Fruit fly (Drosophila melanogaster) whole organism, embryonic: ENCODE results near the gene CG33341.

ENCODE experiments used
- BEAF-32 ChIP-seq: fragments of 200-800 bp; sonication (Bioruptor generic); optimal IDR thresholded peaks from 3 replicates; lab custom pipeline; 2017; ENCODE audit warnings: missing biosample characterization, missing genetic modification characterization, mild to moderate bottlenecking, moderate library complexity, missing genetic modification reagents
- CG10979 ChIP-seq: fragments of 200-800 bp; sonication (Bioruptor generic); optimal IDR thresholded peaks from 2 replicates; lab custom pipeline; 2018; ENCODE audit warnings: missing biosample characterization, mild to moderate bottlenecking, missing genetic modification characterization, moderate library complexity
- CG11696 ChIP-seq: fragments of 200-800 bp; sonication (Bioruptor generic); IDR thresholded peaks from 2 replicates; pipeline ENCODE4 v1.3.6; 2022; ENCODE audit warnings: missing biosample characterization, missing genetic modification characterization
- CG12219 ChIP-seq: fragments of 200-800 bp; sonication (Bioruptor generic); optimal IDR thresholded peaks from 3 replicates; lab custom pipeline; 2018; ENCODE audit warnings: missing biosample characterization, mild to moderate bottlenecking, missing genetic modification characterization
- CG12236 ChIP-seq: fragments of 200-800 bp; sonication (Bioruptor generic); optimal IDR thresholded peaks from 2 replicates; lab custom pipeline; 2016; ENCODE audit warnings: missing biosample characterization, missing genetic modification characterization
- CG12391 ChIP-seq: fragments of 200-800 bp; sonication (Bioruptor generic); optimal IDR thresholded peaks from 3 replicates; lab custom pipeline; 2018; ENCODE audit warnings: missing biosample characterization, mild to moderate bottlenecking, missing genetic modification characterization, moderate library complexity
- CG14710 ChIP-seq: fragments of 200-800 bp; sonication (Bioruptor generic); optimal IDR thresholded peaks from 3 replicates; lab custom pipeline; 2019; ENCODE audit warnings: missing biosample characterization, mild to moderate bottlenecking, missing genetic modification characterization, moderate library complexity
- CG14860 ChIP-seq: fragments of 200-800 bp; sonication (Bioruptor generic); IDR thresholded peaks from 3 replicates; pipeline ENCODE4 v1.3.6; 2022; ENCODE audit warnings: missing biosample characterization, missing genetic modification characterization; ENCODE audit not compliant: partially characterized antibody
- CG15269 ChIP-seq: fragments of 200-800 bp; sonication (Bioruptor generic); optimal IDR thresholded peaks from 2 replicates; lab custom pipeline; 2018; ENCODE audit warnings: missing biosample characterization, mild to moderate bottlenecking, missing genetic modification characterization, moderate library complexity
- CG16779 ChIP-seq: fragments of 200-800 bp; sonication (Bioruptor generic); IDR thresholded peaks from 2 replicates; pipeline ENCODE4 v1.3.6; 2022; ENCODE audit warnings: missing biosample characterization, missing genetic modification characterization
- CG1832 ChIP-seq: fragments of 200-800 bp; sonication (Bioruptor generic); optimal IDR thresholded peaks from 2 replicates; lab custom pipeline; 2017; ENCODE audit warnings: missing biosample characterization, mild to moderate bottlenecking, missing genetic modification characterization, inconsistent platforms
- CG2116 ChIP-seq: fragments of 200-800 bp; sonication (Bioruptor generic); optimal IDR thresholded peaks from 3 replicates; lab custom pipeline; 2018; ENCODE audit warnings: missing biosample characterization, mild to moderate bottlenecking, missing genetic modification characterization
- CG6791 ChIP-seq: fragments of 200-800 bp; sonication (Bioruptor generic); IDR thresholded peaks from 3 replicates; pipeline ENCODE4 v1.3.6; 2022; ENCODE audit warnings: missing biosample characterization, missing genetic modification characterization; ENCODE audit not compliant: partially characterized antibody
- CG7987 ChIP-seq: fragments of 200-800 bp; sonication (Bioruptor generic); optimal IDR thresholded peaks from 2 replicates; lab custom pipeline; 2018; ENCODE audit warnings: missing biosample characterization, mild to moderate bottlenecking, missing genetic modification characterization, moderate library complexity
- CG9215 ChIP-seq: fragments of 200-800 bp; sonication (Bioruptor generic); IDR thresholded peaks from 2 replicates; pipeline ENCODE4 v1.3.6; 2022; ENCODE audit warnings: missing biosample characterization, missing genetic modification characterization
- CG9609 ChIP-seq: fragments of 200-800 bp; sonication (Bioruptor generic); optimal IDR thresholded peaks from 3 replicates; lab custom pipeline; 2016; ENCODE audit warnings: missing biosample characterization, missing genetic modification characterization
- CoRest ChIP-seq: fragments of 200-800 bp; sonication (Bioruptor generic); optimal IDR thresholded peaks from 3 replicates; lab custom pipeline; 2018; ENCODE audit warnings: missing biosample characterization, mild to moderate bottlenecking, missing genetic modification characterization, moderate library complexity
- Dfd ChIP-seq, 2 experiments: fragments of >200 bp; optimal IDR thresholded peaks; 2 replicates each; lab custom pipeline; 2017; ENCODE audit warnings: missing biosample characterization in 2 of 2, missing genetic modification characterization in 2 of 2
- HLH4C ChIP-seq: fragments of 200-800 bp; sonication (Bioruptor generic); IDR thresholded peaks from 3 replicates; pipeline ENCODE4 v1.3.6; 2022; ENCODE audit warnings: missing biosample characterization, missing genetic modification characterization; ENCODE audit not compliant: partially characterized antibody
- HmgZ ChIP-seq: fragments of 200-800 bp; sonication (Bioruptor generic); optimal IDR thresholded peaks from 2 replicates; lab custom pipeline; 2018; ENCODE audit warnings: missing biosample characterization, mild to moderate bottlenecking, missing genetic modification characterization
- Jarid2 ChIP-seq: fragments of 200-800 bp; sonication (Bioruptor generic); optimal IDR thresholded peaks from 3 replicates; lab custom pipeline; 2017; ENCODE audit warnings: mild to moderate bottlenecking, missing biosample characterization, missing genetic modification reagents, missing genetic modification characterization
- NC2β ChIP-seq: fragments of 200-800 bp; sonication (Bioruptor generic); optimal IDR thresholded peaks from 2 replicates; lab custom pipeline; 2016; ENCODE audit warnings: missing biosample characterization, missing genetic modification characterization
- Rx ChIP-seq: fragments of 200-800 bp; sonication (Bioruptor generic); IDR thresholded peaks from 2 replicates; pipeline ENCODE4 v1.3.6; 2022; ENCODE audit warnings: missing biosample characterization, missing genetic modification characterization
- Side ChIP-seq: fragments of 200-800 bp; sonication (Bioruptor generic); optimal IDR thresholded peaks from 2 replicates; lab custom pipeline; 2016; ENCODE audit warnings: missing biosample characterization, missing genetic modification characterization
- Sox102F ChIP-seq: fragments of 200-800 bp; sonication (Bioruptor generic); optimal IDR thresholded peaks from 2 replicates; lab custom pipeline; 2018; ENCODE audit warnings: missing biosample characterization, mild to moderate bottlenecking, missing genetic modification characterization, moderate library complexity
- Stat92E ChIP-seq, 3 experiments: fragments of >200 bp in 2 of 3; fragments of 200-800 bp in 1 of 3; sonication (Bioruptor generic) in 1 of 3; optimal IDR thresholded peaks; 2 replicates each; lab custom pipeline; 2017 to 2019; ENCODE audit warnings: missing biosample characterization in 3 of 3, missing genetic modification characterization in 3 of 3, mild to moderate bottlenecking in 1 of 3, moderate library complexity in 1 of 3
- Trl ChIP-seq, 3 experiments: fragments of >200 bp in 2 of 3; fragments of 200-800 bp in 1 of 3; sonication (Bioruptor generic) in 1 of 3; optimal IDR thresholded peaks; 2 replicates in 1 of 3; 3 replicates in 2 of 3; lab custom pipeline; 2016 to 2017; ENCODE audit warnings: missing biosample characterization in 1 of 3, missing genetic modification characterization in 1 of 3
- Vsx1 ChIP-seq: fragments of 200-800 bp; sonication (Bioruptor generic); optimal IDR thresholded peaks from 2 replicates; lab custom pipeline; 2017; ENCODE audit warnings: missing biosample characterization, mild to moderate bottlenecking, missing genetic modification characterization, missing genetic modification reagents
- ab ChIP-seq: fragments of 200-800 bp; sonication (Bioruptor generic); optimal IDR thresholded peaks from 2 replicates; lab custom pipeline; 2016; ENCODE audit warnings: missing biosample characterization, missing genetic modification characterization
- ap ChIP-seq: fragments of 200-800 bp; sonication (Bioruptor generic); IDR thresholded peaks from 2 replicates; pipeline ENCODE4 v1.3.6; 2022; ENCODE audit warnings: missing biosample characterization, missing genetic modification characterization
- ash1 ChIP-seq: fragments of 200-800 bp; sonication (Bioruptor generic); optimal IDR thresholded peaks from 2 replicates; lab custom pipeline; 2018; ENCODE audit warnings: missing biosample characterization, mild to moderate bottlenecking, missing genetic modification characterization
- ato ChIP-seq: fragments of 200-800 bp; sonication (Bioruptor generic); IDR thresholded peaks from 2 replicates; pipeline ENCODE4 v1.3.6; 2022; ENCODE audit warnings: missing biosample characterization, missing genetic modification characterization; ENCODE audit not compliant: partially characterized antibody
- az2 ChIP-seq: fragments of 200-800 bp; sonication (Bioruptor generic); optimal IDR thresholded peaks from 3 replicates; lab custom pipeline; 2016; ENCODE audit warnings: missing biosample characterization, missing genetic modification characterization
- bbx ChIP-seq: fragments of 200-800 bp; sonication (Bioruptor generic); IDR thresholded peaks from 2 replicates; pipeline ENCODE4 v1.3.6; 2022; ENCODE audit warnings: missing biosample characterization, missing genetic modification characterization; ENCODE audit not compliant: partially characterized antibody
- cad ChIP-seq: fragments of >200 bp; optimal IDR thresholded peaks from 2 replicates; lab custom pipeline; 2017; ENCODE audit warnings: missing biosample characterization, missing genetic modification characterization
- emc ChIP-seq: fragments of 200-800 bp; sonication (Bioruptor generic); optimal IDR thresholded peaks from 2 replicates; lab custom pipeline; 2016; ENCODE audit warnings: missing biosample characterization, missing genetic modification characterization
- en ChIP-seq: fragments of 200-800 bp; sonication (Bioruptor generic); optimal IDR thresholded peaks from 2 replicates; lab custom pipeline; 2016; ENCODE audit warnings: missing biosample characterization, missing genetic modification characterization
- hth ChIP-seq: fragments of >200 bp; optimal IDR thresholded peaks from 2 replicates; lab custom pipeline; 2017; ENCODE audit warnings: inconsistent platforms
- ind ChIP-seq: fragments of 200-800 bp; sonication (Bioruptor generic); optimal IDR thresholded peaks from 3 replicates; lab custom pipeline; 2016; ENCODE audit warnings: missing biosample characterization, missing genetic modification characterization
- mld ChIP-seq: fragments of 200-800 bp; sonication (Bioruptor generic); IDR thresholded peaks from 3 replicates; pipeline ENCODE4 v1.3.6; 2022; ENCODE audit warnings: missing biosample characterization, missing genetic modification characterization; ENCODE audit not compliant: partially characterized antibody
- nau ChIP-seq: fragments of 200-800 bp; sonication (Bioruptor generic); optimal IDR thresholded peaks from 3 replicates; lab custom pipeline; 2017; ENCODE audit warnings: missing biosample characterization, mild to moderate bottlenecking, missing genetic modification characterization, missing genetic modification reagents
- nerfin-2 ChIP-seq: fragments of 200-800 bp; sonication (Bioruptor generic); IDR thresholded peaks from 2 replicates; pipeline ENCODE4 v1.3.6; 2022; ENCODE audit warnings: missing biosample characterization, missing genetic modification characterization; ENCODE audit not compliant: partially characterized antibody
- phol ChIP-seq: fragments of 200-800 bp; sonication (Bioruptor generic); optimal IDR thresholded peaks from 3 replicates; lab custom pipeline; 2018; ENCODE audit warnings: missing biosample characterization, mild to moderate bottlenecking, missing genetic modification characterization, moderate library complexity
- pzg ChIP-seq: fragments of 200-800 bp; sonication (Bioruptor generic); optimal IDR thresholded peaks from 3 replicates; lab custom pipeline; 2018; ENCODE audit warnings: missing biosample characterization, mild to moderate bottlenecking, missing genetic modification characterization, moderate library complexity
- ro ChIP-seq: fragments of 200-800 bp; sonication (Bioruptor generic); IDR thresholded peaks from 2 replicates; pipeline ENCODE4 v1.3.6; 2022; ENCODE audit warnings: missing biosample characterization, missing genetic modification characterization
- sna ChIP-seq: fragments of 200-800 bp; sonication (Bioruptor generic); IDR thresholded peaks from 2 replicates; pipeline ENCODE4 v1.3.6; 2022; ENCODE audit warnings: missing biosample characterization, missing genetic modification characterization; ENCODE audit not compliant: partially characterized antibody
- sqz ChIP-seq: fragments of 200-800 bp; sonication (Bioruptor generic); optimal IDR thresholded peaks from 3 replicates; lab custom pipeline; 2018; ENCODE audit warnings: missing biosample characterization, mild to moderate bottlenecking, missing genetic modification characterization
- vnd ChIP-seq: fragments of 200-800 bp; sonication (Bioruptor generic); IDR thresholded peaks from 3 replicates; pipeline ENCODE4 v1.3.6; 2022; ENCODE audit warnings: missing biosample characterization, missing genetic modification characterization; ENCODE audit not compliant: partially characterized antibody
- zfh1 ChIP-seq: fragments of 200-800 bp; sonication (Bioruptor generic); IDR thresholded peaks from 3 replicates; pipeline ENCODE4 v1.3.6; 2022; ENCODE audit warnings: missing biosample characterization, missing genetic modification characterization

CG33341 gene

DNA sequence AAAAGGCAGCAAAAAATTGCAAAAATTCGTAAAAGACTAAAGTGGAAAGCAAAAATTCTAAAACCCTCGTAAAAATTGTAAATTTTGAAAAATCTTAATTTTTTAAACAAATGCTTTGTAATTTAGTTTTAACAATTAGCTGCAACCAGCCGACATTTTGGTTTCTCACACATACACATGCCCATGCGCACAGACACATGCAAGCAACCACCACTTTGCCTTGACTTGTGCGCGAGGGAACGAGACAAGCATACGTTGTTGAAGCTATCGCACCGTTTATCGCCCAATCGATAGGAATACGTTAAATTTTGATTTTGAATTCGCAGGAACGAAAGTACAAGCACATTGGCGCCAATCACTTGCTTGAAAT, 47.8 kb upstream of the CG33341 start (continued):
- no peak for TF ChIP-seq nau (GFP tag; lab: Kevin White, UChicago)
- TF ChIP-seq CG16779 (GFP tag; lab: Robert Waterston, UW) = no peak
- TF ChIP-seq emc = no peak
- no peak for TF ChIP-seq az2 (GFP tag; lab: Kevin White, UChicago)
- TF ChIP-seq CG12391 = peak; percentile 79
- TF ChIP-seq ab (GFP tag; lab: Kevin White, UChicago) = no peak
- no peak for TF ChIP-seq nerfin-2
- no peak for TF ChIP-seq sqz (GFP tag; lab: Kevin White, UChicago)
- TF ChIP-seq en (GFP tag; lab: Kevin White, UChicago) = no peak
- no peak for TF ChIP-seq CG9215 (GFP tag; lab: Robert Waterston, UW)
- no peak for TF ChIP-seq NC2β (GFP tag; lab: Kevin White, UChicago)
- peak; percentile 53; the same call in 2 of the 3 replicates for TF ChIP-seq vnd
- TF ChIP-seq Jarid2 (GFP tag; lab: Kevin White, UChicago) = no peak
- TF ChIP-seq Stat92E (GFP tag; optimal IDR thresholded peaks at IDR 0.05; lab: Kevin White, UChicago) = no peak
- no peak for TF ChIP-seq CoRest (tag; lab: Kevin White, UChicago)
- no peak for TF ChIP-seq CG12219 (GFP tag; lab: Kevin White, UChicago)
- peak; percentile 66 for TF ChIP-seq HLH4C (GFP tag; lab: Robert Waterston, UW)
- TF ChIP-seq CG9609 = no peak
- no peak for TF ChIP-seq zfh1 (GFP tag; lab: Robert Waterston, UW)
- peak; percentile 62; the same call in 2 of the 3 replicates for TF ChIP-seq mld (GFP tag; lab: Robert Waterston, UW)
- TF ChIP-seq Side = peak; percentile 1
- no peak for TF ChIP-seq ap
- TF ChIP-seq CG14860 (GFP tag; lab: Robert Waterston, UW) = peak; percentile 11; the same call in 1 of the 3 replicates
- peak; percentile 38 for TF ChIP-seq CG14710 (tag; lab: Kevin White, UChicago)
- TF ChIP-seq ato (GFP tag; lab: Robert Waterston, UW) = peak; percentile 68
- TF ChIP-seq CG1832 = peak; percentile 66
- peak; percentile 23; the same call in 1 of the 2 replicates for TF ChIP-seq sna (GFP tag; lab: Robert Waterston, UW)
- TF ChIP-seq HmgZ (tag; lab: Kevin White, UChicago) = peak; percentile 25
- no peak for TF ChIP-seq Sox102F (GFP tag; lab: Kevin White, UChicago)
- TF ChIP-seq pzg = peak; percentile 79
- TF ChIP-seq ind (GFP tag; lab: Kevin White, UChicago) = no peak
- TF ChIP-seq bbx (GFP tag; lab: Robert Waterston, UW) = peak; percentile 84
- TF ChIP-seq CG2116 (GFP tag; lab: Kevin White, UChicago) = peak; percentile 67
- peak; percentile 41 for TF ChIP-seq CG10979 (tag; lab: Kevin White, UChicago)
- TF ChIP-seq CG11696 (GFP tag; lab: Robert Waterston, UW) = no peak
- TF ChIP-seq BEAF-32 (GFP tag; lab: Kevin White, UChicago) = peak; percentile 75
- peak; percentile 81 for TF ChIP-seq CG6791 (GFP tag; lab: Robert Waterston, UW)
- TF ChIP-seq ro (GFP tag; lab: Robert Waterston, UW) = no peak
- no peak for TF ChIP-seq Trl (optimal IDR thresholded peaks at IDR 0.05; lab: Kevin White, UChicago)
- no peak for TF ChIP-seq Trl (GFP tag; optimal IDR thresholded peaks at IDR 0.05; lab: Kevin White, UChicago)
- TF ChIP-seq CG15269 (tag; lab: Kevin White, UChicago) = no peak
- no peak for TF ChIP-seq Dfd (GFP tag; optimal IDR thresholded peaks at IDR 0.05; lab: Kevin White, UChicago)
- TF ChIP-seq phol (tag; lab: Kevin White, UChicago) = peak; percentile 98
- peak; percentile 95 for TF ChIP-seq Vsx1 (GFP tag; lab: Kevin White, UChicago)
- no peak for TF ChIP-seq CG7987 (GFP tag; lab: Kevin White, UChicago)
- TF ChIP-seq cad (GFP tag; lab: Kevin White, UChicago) = no peak
- TF ChIP-seq hth (lab: Kevin White, UChicago) = no peak
- no peak for TF ChIP-seq ash1
- no peak for TF ChIP-seq CG12236 (GFP tag; lab: Kevin White, UChicago)
- TF ChIP-seq Rx (GFP tag; lab: Robert Waterston, UW) = no peak
